Worm (Caenorhabditis elegans) whole organism, late embryonic: ENCODE results near the gene F54H5.2.

Experiments used
- C08G9.2 ChIP-seq: sonication (generic microtip); optimal IDR thresholded peaks from 2 replicates; lab custom pipeline; 2016; ENCODE audit warnings: mild to moderate bottlenecking, missing genetic modification characterization, moderate library complexity, missing compliant biosample characterization
- ama-1 ChIP-seq: fragments of 150-350 bp; optimal IDR thresholded peaks from 2 replicates; lab custom pipeline; 2014
- ets-4 ChIP-seq: sonication (generic microtip); optimal IDR thresholded peaks from 2 replicates; lab custom pipeline; 2016; ENCODE audit warnings: missing genetic modification characterization, missing compliant biosample characterization
- fax-1 ChIP-seq: sonication (generic microtip); optimal IDR thresholded peaks from 2 replicates; lab custom pipeline; 2016; ENCODE audit warnings: missing genotype, missing genetic modification characterization, missing compliant biosample characterization
- fkh-10 ChIP-seq: fragments of 150-350 bp; optimal IDR thresholded peaks from 2 replicates; lab custom pipeline; 2014; ENCODE audit warnings: missing biosample characterization, missing genetic modification reagents, missing genetic modification characterization

- TF ChIP-seq fkh-10 (GFP tag; lab: Kevin White, UChicago) (no peak), fax-1 (tag; lab: Kevin White, UChicago) (no peak), C08G9.2 (tag; lab: Kevin White, UChicago) (no peak), ama-1 (lab: Kevin White, UChicago) (no peak), ets-4 (tag; lab: Kevin White, UChicago) (no peak)
Measured at ce11 chrII:6630811-6631210, 3.5 kb downstream of the F54H5.2 start, which contains the start of gene T19D12.4.
